Worm (Caenorhabditis elegans) whole organism, midembryonic: Measurements from ENCODE around the gene F52B10.3.
A peak's percentile ranks its signal among the peaks of the same experiment; 100 is the strongest.

Experiments used
- cog-1 ChIP-seq: sonication (generic microtip); optimal IDR thresholded peaks from 2 replicates; lab custom pipeline; 2016; ENCODE audit warnings: missing genetic modification characterization, missing compliant biosample characterization
- flt-1 ChIP-seq: fragments of 200-800 bp; sonication (Bioruptor generic); IDR thresholded peaks from 2 replicates; pipeline ENCODE4 v1.3.6; 2022; ENCODE audit warnings: missing genetic modification characterization, missing compliant biosample characterization

ce11 chrX:2900897-2901496 is 2.8 kb upstream of the F52B10.3 start:
- TF ChIP-seq cog-1 (tag; lab: Kevin White, UChicago) (peak; percentile 24), flt-1 (GFP tag; lab: Robert Waterston, UW) (no peak)
